Worm (Caenorhabditis elegans) whole organism, young adult: ENCODE results near the gene set-21.

Experiments used
- ama-1 ChIP-seq, 3 experiments: fragments of 150-350 bp in 1 of 3; sonication (generic microtip) in 2 of 3; optimal IDR thresholded peaks; 2 replicates each; lab custom pipeline; 2014 to 2018; ENCODE audit warnings: missing biosample characterization in 2 of 3, missing genetic modification characterization in 2 of 3, missing genetic modification reagents in 2 of 3
- ceh-40 ChIP-seq: fragments of 200-800 bp; sonication (Bioruptor generic); IDR thresholded peaks from 2 replicates; pipeline ENCODE4 v1.3.6; 2022; ENCODE audit warnings: missing genetic modification characterization, missing compliant biosample characterization

DNA sequence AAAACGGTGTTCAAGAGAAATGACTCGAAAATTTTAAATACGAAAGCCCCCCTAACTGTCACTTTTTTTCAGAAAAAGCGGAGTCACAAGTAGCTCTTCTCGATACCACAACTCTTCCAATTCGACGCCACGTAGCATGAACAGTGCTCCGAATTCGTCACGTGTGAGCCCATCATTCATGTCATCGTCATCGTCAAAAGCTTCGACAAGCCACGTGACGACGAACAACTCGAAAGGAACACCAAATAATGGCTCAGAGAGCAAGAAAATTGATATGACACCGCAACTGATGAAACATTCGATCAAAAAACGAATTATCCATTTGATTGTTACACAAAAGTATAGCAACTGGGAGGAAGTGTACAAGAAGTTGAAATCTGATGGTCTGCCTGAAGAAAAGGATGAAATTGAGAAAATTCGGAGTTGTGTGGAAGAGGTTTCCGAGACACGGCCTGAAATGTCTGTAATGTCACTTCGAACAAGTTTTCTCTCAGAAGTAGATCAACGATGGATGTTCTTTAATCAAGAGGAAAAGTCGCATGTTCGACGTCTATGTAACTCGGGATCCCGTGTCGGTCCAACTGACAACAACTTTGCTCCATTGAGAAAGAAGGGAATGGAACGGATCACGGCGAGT, 20.8 kb downstream of the set-21 start:
- TF ChIP-seq ceh-40 (no peak), ama-1 (optimal IDR thresholded peaks at IDR 0.05; lab: Kevin White, UChicago) (no peak), ama-1 (GFP tag; optimal IDR thresholded peaks at IDR 0.05; lab: Kevin White, UChicago) (no peak)
